Worm (Caenorhabditis elegans): ENCODE results near the gene ZK377.15.

Gene ZK377.15

ce11 chrX:3465785-3466184 is at the start of gene ZK377.15, which contains the start of gene sax-3:
ZK377.15 (minus strand) TSS chrX:3465885.
sax-3 (minus strand) TSS chrX:3465927.
- no peak for TF ChIP-seq ztf-4 (tag; optimal IDR thresholded peaks at IDR 0.05)
- TF ChIP-seq skn-1 (tag; optimal IDR thresholded peaks at IDR 0.05) = no peak
- TF ChIP-seq nhr-237 (tag; optimal IDR thresholded peaks at IDR 0.05) = no peak
- no peak for TF ChIP-seq nhr-12 (tag; optimal IDR thresholded peaks at IDR 0.05)
- no peak for TF ChIP-seq tbx-2 (tag; optimal IDR thresholded peaks at IDR 0.05)
- TF ChIP-seq elt-1 (tag; optimal IDR thresholded peaks at IDR 0.05) = no peak
- no peak for TF ChIP-seq egl-27 (tag; optimal IDR thresholded peaks at IDR 0.05)
- TF ChIP-seq nhr-25 (tag; optimal IDR thresholded peaks at IDR 0.05) = no peak
- no peak for TF ChIP-seq nhr-11 (tag; optimal IDR thresholded peaks at IDR 0.05)
- TF ChIP-seq snpc-4 (tag; optimal IDR thresholded peaks at IDR 0.05) = no peak
- no peak for TF ChIP-seq hmg-11 (tag; optimal IDR thresholded peaks at IDR 0.05)

- TF ChIP-seq ztf-11 (tag; optimal IDR thresholded peaks at IDR 0.05) (no peak), nhr-237 (tag; optimal IDR thresholded peaks at IDR 0.05) (no peak), ceh-28 (tag; optimal IDR thresholded peaks at IDR 0.05) (no peak), fkh-10 (GFP tag; optimal IDR thresholded peaks at IDR 0.05) (peak; percentile 81)
Measured at ce11 chrX:3513715-3514114, 48.0 kb upstream of the ZK377.15 start.

- TF ChIP-seq elt-3 (tag; optimal IDR thresholded peaks at IDR 0.05) = no peak
- TF ChIP-seq tbx-2 (tag; optimal IDR thresholded peaks at IDR 0.05) = no peak
- TF ChIP-seq mdl-1 (tag; optimal IDR thresholded peaks at IDR 0.05) = no peak
- TF ChIP-seq lsy-12 (tag; optimal IDR thresholded peaks at IDR 0.05) = no peak
- no peak for TF ChIP-seq ceh-28 (tag; optimal IDR thresholded peaks at IDR 0.05)
- no peak for TF ChIP-seq nhr-43 (tag; optimal IDR thresholded peaks at IDR 0.05; ENCODE audit: poor library complexity, severe bottlenecking)
- TF ChIP-seq mml-1 (tag; optimal IDR thresholded peaks at IDR 0.05) = no peak
- TF ChIP-seq fos-1 (tag; optimal IDR thresholded peaks at IDR 0.05) = no peak
- TF ChIP-seq nhr-11 (tag; optimal IDR thresholded peaks at IDR 0.05) = no peak
- no peak for TF ChIP-seq aly-2 (tag; optimal IDR thresholded peaks at IDR 0.05)
- no peak for TF ChIP-seq ceh-16 (tag; optimal IDR thresholded peaks at IDR 0.05)
- TF ChIP-seq elt-2 (tag; optimal IDR thresholded peaks at IDR 0.05) = no peak
- TF ChIP-seq unc-62 (GFP tag; optimal IDR thresholded peaks at IDR 0.05) = no peak
- no peak for TF ChIP-seq egl-5 (tag; optimal IDR thresholded peaks at IDR 0.05)
- TF ChIP-seq nhr-77 (tag; optimal IDR thresholded peaks at IDR 0.05) = no peak
- no peak for TF ChIP-seq ztf-11 (tag; optimal IDR thresholded peaks at IDR 0.05)
- no peak for TF ChIP-seq pqm-1 (tag; optimal IDR thresholded peaks at IDR 0.05)
- no peak for TF ChIP-seq nhr-237 (tag; optimal IDR thresholded peaks at IDR 0.05)
- no peak for TF ChIP-seq nhr-28 (tag; optimal IDR thresholded peaks at IDR 0.05)
Measured at ce11 chrX:3508906-3509305, 43.2 kb upstream of the ZK377.15 start, which contains the start of gene sox-4. sox-4 (minus strand) TSS chrX:3509006.

ce11 chrX:3507214-3507613 is 41.5 kb upstream of the ZK377.15 start:
- TF ChIP-seq zag-1 (tag; optimal IDR thresholded peaks at IDR 0.05) = no peak
- no peak for TF ChIP-seq sea-2 (GFP tag; optimal IDR thresholded peaks at IDR 0.05)
- no peak for TF ChIP-seq skn-1 (tag; optimal IDR thresholded peaks at IDR 0.05)
- no peak for TF ChIP-seq jun-1 (tag; optimal IDR thresholded peaks at IDR 0.05)
- no peak for TF ChIP-seq ztf-4 (tag; optimal IDR thresholded peaks at IDR 0.05)
- no peak for TF ChIP-seq ztf-11 (tag; optimal IDR thresholded peaks at IDR 0.05)
- no peak for TF ChIP-seq ceh-28 (tag; optimal IDR thresholded peaks at IDR 0.05)
- no peak for TF ChIP-seq nhr-28 (tag; optimal IDR thresholded peaks at IDR 0.05)
- no peak for TF ChIP-seq lin-39 (tag; optimal IDR thresholded peaks at IDR 0.05)
- no peak for TF ChIP-seq daf-12 (tag; optimal IDR thresholded peaks at IDR 0.05)
- no peak for TF ChIP-seq snpc-4 (tag; optimal IDR thresholded peaks at IDR 0.05)
- no peak for TF ChIP-seq aly-2 (tag; optimal IDR thresholded peaks at IDR 0.05)

- peak; percentile 30 for TF ChIP-seq pqm-1 (tag; optimal IDR thresholded peaks at IDR 0.05)
- TF ChIP-seq nhr-76 (tag; optimal IDR thresholded peaks at IDR 0.05) = no peak
- TF ChIP-seq skn-1 (tag; optimal IDR thresholded peaks at IDR 0.05) = peak; percentile 0
- peak; percentile 57 for TF ChIP-seq elt-2 (tag; optimal IDR thresholded peaks at IDR 0.05)
- TF ChIP-seq lin-15B (tag; optimal IDR thresholded peaks at IDR 0.05) = no peak
- TF ChIP-seq nhr-23 (tag; optimal IDR thresholded peaks at IDR 0.05) = no peak
- TF ChIP-seq ceh-9 (tag; optimal IDR thresholded peaks at IDR 0.05) = no peak
Measured at ce11 chrX:3506556-3506955, 40.9 kb upstream of the ZK377.15 start.
